Fruit fly (Drosophila melanogaster) whole organism, wandering third instar larva: Measurements from ENCODE around the gene RYa-R.

Source experiments
- rgr ChIP-seq: fragments of 200-800 bp; sonication (Bioruptor generic); optimal IDR thresholded peaks from 3 replicates; lab custom pipeline; 2016; ENCODE audit warnings: missing biosample characterization, mild to moderate bottlenecking, missing genetic modification characterization
- usp ChIP-seq: fragments of >200 bp; optimal IDR thresholded peaks from 2 replicates; lab custom pipeline; 2017; ENCODE audit warnings: missing biosample characterization, missing genetic modification characterization

dm6 chr3R:27084528-27085052, 87.8 kb downstream of the RYa-R start:
- TF ChIP-seq usp (no peak), rgr (GFP tag; lab: Kevin White, UChicago) (no peak)
